Worm (Caenorhabditis elegans): ENCODE measurements around the gene his-1.

Gene his-1

DNA sequence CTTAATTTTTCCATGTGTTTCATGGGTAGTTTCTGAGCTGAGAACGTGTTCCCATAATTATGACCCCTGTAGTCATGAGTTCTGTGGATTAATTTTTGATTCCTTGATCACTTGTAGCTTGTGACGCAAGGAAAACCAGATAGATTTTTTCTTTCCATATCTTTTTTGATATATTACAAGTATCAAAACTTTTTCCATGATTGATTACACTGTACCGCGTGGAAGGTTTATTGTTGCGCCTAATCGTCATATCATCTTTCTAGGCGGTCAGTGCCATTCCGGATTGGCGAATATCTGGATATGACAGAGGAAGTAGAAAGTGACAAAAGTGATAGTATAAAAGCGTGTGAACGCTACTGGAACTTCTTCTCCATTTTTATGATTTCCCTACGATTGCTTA lies 4.3 kb downstream of the his-1 start, which contains the start of gene ZK285.2:
Gene ZK285.2 (plus strand): TSS at position 301 of the 400 bp plus-strand sequence.
- TF ChIP-seq zim-3 (tag; optimal IDR thresholded peaks at IDR 0.05), result no peak
- TF ChIP-seq akir-1 (GFP tag; optimal IDR thresholded peaks at IDR 0.05), result no peak
- no peak for TF ChIP-seq gei-17 (GFP tag; optimal IDR thresholded peaks at IDR 0.05)
- TF ChIP-seq ZK185.1 (tag; optimal IDR thresholded peaks at IDR 0.05; ENCODE audit: poor library complexity, severe bottlenecking), result no peak
- no peak for TF ChIP-seq lin-26 (GFP tag; IDR thresholded peaks at IDR 0.05)
- no peak for TF ChIP-seq Y53G8AR.9 (GFP tag; conservative IDR thresholded peaks at IDR 0.05)
- TF ChIP-seq cebp-2 (GFP tag; IDR thresholded peaks at IDR 0.05), result no peak
- no peak for TF ChIP-seq attf-6 (GFP tag; IDR thresholded peaks at IDR 0.05)
- TF ChIP-seq rpc-1 (optimal IDR thresholded peaks at IDR 0.05), result no peak
- TF ChIP-seq rpc-1 (tag; optimal IDR thresholded peaks at IDR 0.05), result no peak
- no peak for TF ChIP-seq ceh-79 (tag; optimal IDR thresholded peaks at IDR 0.05)

ce11 chrV:16047052-16047451 lies 4.7 kb downstream of the his-1 start:
- TF ChIP-seq cebp-1 (GFP tag; IDR thresholded peaks at IDR 0.05) (no peak), cebp-1 (tag; optimal IDR thresholded peaks at IDR 0.05) (no peak), ztf-18 (tag; optimal IDR thresholded peaks at IDR 0.05) (no peak), let-526 (GFP tag; IDR thresholded peaks at IDR 0.05) (no peak), lin-35 (GFP tag; optimal IDR thresholded peaks at IDR 0.05) (no peak), lin-54 (GFP tag; optimal IDR thresholded peaks at IDR 0.05) (no peak), egrh-3 (GFP tag; IDR thresholded peaks at IDR 0.05) (peak; percentile 77; the same call in 1 of the 2 replicates), B0019.2 (GFP tag; conservative IDR thresholded peaks at IDR 0.05) (no peak)

ce11 chrV:16047508-16047907 lies 5.2 kb downstream of the his-1 start, which contains the start of gene str-198:
Gene str-198, plus strand, starts transcription at chrV:16047808.
- TF ChIP-seq lin-40 (tag; optimal IDR thresholded peaks at IDR 0.05) (no peak), lin-26 (GFP tag; IDR thresholded peaks at IDR 0.05) (no peak), ceh-40 (GFP tag; IDR thresholded peaks at IDR 0.05) (no peak), zfh-2 (GFP tag; conservative IDR thresholded peaks at IDR 0.05) (no peak), Y53F4B.3 (GFP tag; IDR thresholded peaks at IDR 0.05) (no peak), ztf-6 (GFP tag; IDR thresholded peaks at IDR 0.05) (no peak), mes-4 (tag; optimal IDR thresholded peaks at IDR 0.05) (no peak), let-526 (GFP tag; IDR thresholded peaks at IDR 0.05) (no peak), F10E7.11 (tag; optimal IDR thresholded peaks at IDR 0.05) (no peak), mxl-1 (tag; optimal IDR thresholded peaks at IDR 0.05) (no peak), B0035.1 (tag; optimal IDR thresholded peaks at IDR 0.05) (no peak), nhr-27 (tag; optimal IDR thresholded peaks at IDR 0.05) (no peak)

ce11 chrV:16049177-16049576 lies 6.9 kb downstream of the his-1 start, which contains the start of gene best-12:
Gene best-12, plus strand, starts transcription at chrV:16049477.
- TF ChIP-seq lin-35 (GFP tag; optimal IDR thresholded peaks at IDR 0.05) (no peak), dpff-1 (tag; optimal IDR thresholded peaks at IDR 0.05) (no peak), Y67H2A.10 (GFP tag; conservative IDR thresholded peaks at IDR 0.05) (no peak), hmg-20 (GFP tag; IDR thresholded peaks at IDR 0.05) (no peak), ztf-3 (GFP tag; optimal IDR thresholded peaks at IDR 0.05) (no peak), snpc-1.3 (tag; optimal IDR thresholded peaks at IDR 0.05; ENCODE audit: insufficient read depth) (no peak), ceh-91 (GFP tag; IDR thresholded peaks at IDR 0.05) (no peak), let-526 (GFP tag; IDR thresholded peaks at IDR 0.05) (no peak)

Data from whole organism, young adult.